Fruit fly (Drosophila melanogaster): ENCODE results near the gene CG2616.

DNA sequence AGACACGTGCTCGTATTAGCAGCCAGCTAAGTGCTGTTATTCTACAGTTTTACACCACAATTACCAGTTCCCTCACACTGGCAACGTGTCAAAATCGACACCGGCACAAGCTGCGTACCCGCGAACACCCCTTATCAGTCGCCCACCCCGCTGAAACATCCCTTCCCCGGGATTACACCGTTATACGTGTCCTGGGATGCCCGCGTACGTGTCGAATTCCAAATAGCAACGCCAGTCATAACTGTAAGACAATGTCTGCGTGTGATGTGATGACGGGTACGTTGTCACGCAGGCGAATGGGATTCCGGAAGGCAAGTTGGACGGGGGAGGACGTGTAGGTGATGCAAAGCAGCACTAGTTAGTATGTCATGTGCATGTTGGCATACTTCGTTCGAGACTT lies 2.2 kb upstream of the CG2616 start:
- TF ChIP-seq usp (GFP tag; optimal IDR thresholded peaks at IDR 0.05), result no peak
- no peak for TF ChIP-seq Abd-B (GFP tag; optimal IDR thresholded peaks at IDR 0.05)
- no peak for TF ChIP-seq Hnf4 (GFP tag; optimal IDR thresholded peaks at IDR 0.05)
- TF ChIP-seq CG9705 (GFP tag; optimal IDR thresholded peaks at IDR 0.05), result no peak
- no peak for TF ChIP-seq psq (GFP tag; optimal IDR thresholded peaks at IDR 0.05)
- no peak for TF ChIP-seq h (GFP tag; optimal IDR thresholded peaks at IDR 0.05)
- TF ChIP-seq Jra (GFP tag; optimal IDR thresholded peaks at IDR 0.05), result no peak
- no peak for TF ChIP-seq rgr (GFP tag; optimal IDR thresholded peaks at IDR 0.05)
- TF ChIP-seq pan (optimal IDR thresholded peaks at IDR 0.05), result no peak
- no peak for TF ChIP-seq sv (GFP tag; optimal IDR thresholded peaks at IDR 0.05)
- no peak for TF ChIP-seq Sp1 (GFP tag; optimal IDR thresholded peaks at IDR 0.05)

All from whole organism, wandering third instar larva.